Worm (Caenorhabditis elegans) whole organism, young adult: ENCODE measurements around the gene pro-2.

ENCODE experiments used
- B0035.1 ChIP-seq: sonication (generic microtip); optimal IDR thresholded peaks from 2 replicates; lab custom pipeline; 2016; ENCODE audit warnings: missing genetic modification characterization, mild to moderate bottlenecking, missing compliant biosample characterization, missing genotype, missing genetic modification reagents
- C06A6.2 ChIP-seq: fragments of 200-800 bp; sonication (Bioruptor generic); conservative IDR thresholded peaks from 2 replicates; pipeline ENCODE4 v1.3.6; 2022; ENCODE audit warnings: missing genetic modification characterization, missing compliant biosample characterization
- D2030.7 ChIP-seq: fragments of 200-800 bp; sonication (Bioruptor generic); IDR thresholded peaks from 2 replicates; pipeline ENCODE4 v1.3.6; 2022; ENCODE audit warnings: missing genetic modification reagents, missing genetic modification characterization, missing compliant biosample characterization
- F22D6.2 ChIP-seq: sonication (generic microtip); optimal IDR thresholded peaks from 2 replicates; lab custom pipeline; 2016; ENCODE audit warnings: mild to moderate bottlenecking, missing genetic modification characterization, missing compliant biosample characterization
- F37B4.10 ChIP-seq: fragments of 200-800 bp; sonication (Bioruptor generic); IDR thresholded peaks from 2 replicates; pipeline ENCODE4 v1.3.6; 2022; ENCODE audit warnings: missing genetic modification characterization, missing compliant biosample characterization
- F39B2.1 ChIP-seq: fragments of 200-800 bp; sonication (Bioruptor generic); IDR thresholded peaks from 2 replicates; pipeline ENCODE4 v1.3.6; 2022; ENCODE audit warnings: missing genetic modification reagents, missing genetic modification characterization, missing compliant biosample characterization
- F55B11.4 ChIP-seq: sonication (generic microtip); optimal IDR thresholded peaks from 2 replicates; lab custom pipeline; 2016; ENCODE audit warnings: missing compliant biosample characterization, missing genetic modification characterization, borderline replicate concordance; ENCODE audit not compliant: insufficient read depth
- T07F8.4 ChIP-seq: sonication (generic microtip); optimal IDR thresholded peaks from 2 replicates; lab custom pipeline; 2016; ENCODE audit warnings: mild to moderate bottlenecking, missing genetic modification characterization, moderate library complexity, missing compliant biosample characterization
- Y53F4B.3 ChIP-seq: fragments of 200-800 bp; sonication (Bioruptor generic); IDR thresholded peaks from 2 replicates; pipeline ENCODE4 v1.3.6; 2022; ENCODE audit warnings: missing genetic modification reagents, missing genetic modification characterization, missing compliant biosample characterization
- Y56A3A.18 ChIP-seq: fragments of 200-800 bp; sonication (Bioruptor generic); IDR thresholded peaks from 2 replicates; pipeline ENCODE4 v1.3.6; 2022; ENCODE audit warnings: missing genetic modification reagents, missing genetic modification characterization, missing compliant biosample characterization
- Y95B8A.8 ChIP-seq: fragments of 200-800 bp; sonication (Bioruptor generic); IDR thresholded peaks from 2 replicates; pipeline ENCODE4 v1.3.6; 2022; ENCODE audit warnings: missing genetic modification reagents, missing genetic modification characterization, missing compliant biosample characterization
- akir-1 ChIP-seq: fragments of 200-800 bp; sonication (Bioruptor generic); optimal IDR thresholded peaks from 2 replicates; lab custom pipeline; 2018; ENCODE audit warnings: mild to moderate bottlenecking, missing genetic modification characterization, moderate library complexity, missing compliant biosample characterization
- aptf-2 ChIP-seq: fragments of 200-800 bp; sonication (Bioruptor generic); conservative IDR thresholded peaks from 2 replicates; pipeline ENCODE4 v1.3.6; 2022; ENCODE audit warnings: missing genetic modification reagents, missing genetic modification characterization, missing compliant biosample characterization
- attf-5 ChIP-seq: fragments of 200-800 bp; sonication (Bioruptor generic); optimal IDR thresholded peaks from 2 replicates; lab custom pipeline; 2018; ENCODE audit warnings: mild to moderate bottlenecking, missing genetic modification characterization, missing compliant biosample characterization
- cebp-1 ChIP-seq, 2 experiments: fragments of 200-800 bp in 1 of 2; sonication (Bioruptor generic) in 1 of 2; sonication (generic microtip) in 1 of 2; IDR thresholded peaks in 1 of 2; optimal IDR thresholded peaks in 1 of 2; 2 replicates each; pipeline versions ENCODE4 v1.3.6 to Lab custom; 2017 to 2022; ENCODE audit warnings: missing compliant biosample characterization in 2 of 2, missing genetic modification characterization in 2 of 2, mild to moderate bottlenecking in 1 of 2, missing genetic modification reagents in 1 of 2, moderate library complexity in 1 of 2
- ceh-40 ChIP-seq: fragments of 200-800 bp; sonication (Bioruptor generic); IDR thresholded peaks from 2 replicates; pipeline ENCODE4 v1.3.6; 2022; ENCODE audit warnings: missing genetic modification characterization, missing compliant biosample characterization
- ceh-58 ChIP-seq: fragments of 200-800 bp; sonication (Bioruptor generic); IDR thresholded peaks from 2 replicates; pipeline ENCODE4 v1.3.6; 2022; ENCODE audit warnings: missing genetic modification characterization, missing compliant biosample characterization
- die-1 ChIP-seq: sonication (generic microtip); optimal IDR thresholded peaks from 2 replicates; lab custom pipeline; 2016; ENCODE audit warnings: missing genotype, mild to moderate bottlenecking, missing genetic modification characterization, missing compliant biosample characterization
- efl-1 ChIP-seq: fragments of 150-350 bp; optimal IDR thresholded peaks from 2 replicates; lab custom pipeline; 2014; ENCODE audit warnings: missing biosample characterization, missing genetic modification reagents, missing genetic modification characterization
- egrh-3 ChIP-seq: fragments of 200-800 bp; sonication (Bioruptor generic); IDR thresholded peaks from 2 replicates; pipeline ENCODE4 v1.3.6; 2022; ENCODE audit warnings: missing genetic modification reagents, missing genetic modification characterization, missing compliant biosample characterization
- hmg-1.2 ChIP-seq: fragments of 200-800 bp; sonication (Bioruptor generic); IDR thresholded peaks from 2 replicates; pipeline ENCODE4 v1.3.6; 2022; ENCODE audit warnings: missing genetic modification reagents, missing genetic modification characterization, missing compliant biosample characterization
- lin-26 ChIP-seq: fragments of 200-800 bp; sonication (Bioruptor generic); IDR thresholded peaks from 2 replicates; pipeline ENCODE4 v1.3.6; 2022; ENCODE audit warnings: missing genetic modification reagents, missing genetic modification characterization, missing compliant biosample characterization
- lin-35 ChIP-seq, 3 experiments: fragments of 150-350 bp in 2 of 3; sonication (generic microtip) in 1 of 3; optimal IDR thresholded peaks; 2 replicates each; lab custom pipeline; 2014 to 2018; ENCODE audit warnings: missing biosample characterization in 3 of 3, missing genetic modification characterization in 3 of 3, missing genetic modification reagents in 3 of 3
- lin-54 ChIP-seq: fragments of 200-800 bp; sonication (Bioruptor generic); optimal IDR thresholded peaks from 2 replicates; lab custom pipeline; 2018; ENCODE audit warnings: mild to moderate bottlenecking, missing genetic modification characterization, missing compliant biosample characterization
- madf-10 ChIP-seq: sonication (generic microtip); optimal IDR thresholded peaks from 2 replicates; lab custom pipeline; 2016; ENCODE audit warnings: mild to moderate bottlenecking, missing genetic modification characterization, missing compliant biosample characterization
- madf-3 ChIP-seq: fragments of 200-800 bp; sonication (Bioruptor generic); IDR thresholded peaks from 2 replicates; pipeline ENCODE4 v1.3.6; 2022; ENCODE audit warnings: missing genetic modification reagents, missing genetic modification characterization, missing compliant biosample characterization
- madf-8 ChIP-seq: fragments of 200-800 bp; sonication (Bioruptor generic); conservative IDR thresholded peaks from 2 replicates; pipeline ENCODE4 v1.3.6; 2022; ENCODE audit warnings: missing genetic modification reagents, missing genetic modification characterization, missing compliant biosample characterization
- mes-4 ChIP-seq: sonication (generic microtip); optimal IDR thresholded peaks from 2 replicates; lab custom pipeline; 2016; ENCODE audit warnings: missing genotype, missing genetic modification characterization, missing compliant biosample characterization
- nhr-120 ChIP-seq: fragments of 200-800 bp; sonication (Bioruptor generic); IDR thresholded peaks from 2 replicates; pipeline ENCODE4 v1.3.6; 2022; ENCODE audit warnings: missing genetic modification characterization, missing compliant biosample characterization
- pbrm-1 ChIP-seq: fragments of 200-800 bp; sonication (Bioruptor generic); IDR thresholded peaks from 2 replicates; pipeline ENCODE4 v1.3.6; 2022; ENCODE audit warnings: missing genetic modification reagents, missing genetic modification characterization, missing compliant biosample characterization
- pha-4 ChIP-seq: fragments of 150-350 bp; sonication (generic microtip); optimal IDR thresholded peaks from 2 replicates; lab custom pipeline; 2014; ENCODE audit warnings: missing biosample characterization, missing genetic modification reagents, missing genetic modification characterization
- rec-8 ChIP-seq, 2 experiments: sonication (generic microtip); optimal IDR thresholded peaks; 2 replicates each; lab custom pipeline; 2016; ENCODE audit warnings: mild to moderate bottlenecking in 2 of 2, missing genetic modification characterization in 2 of 2, missing genetic modification reagents in 2 of 2, missing genotype in 2 of 2, missing biosample characterization in 1 of 2, missing compliant biosample characterization in 1 of 2, moderate library complexity in 1 of 2
- snpc-1.1 ChIP-seq: sonication (generic microtip); optimal IDR thresholded peaks from 2 replicates; lab custom pipeline; 2017; ENCODE audit warnings: missing genetic modification characterization, mild to moderate bottlenecking, missing compliant biosample characterization, antibody characterized with exemption, moderate library complexity, missing genotype, missing genetic modification reagents; ENCODE audit not compliant: insufficient read depth
- snpc-3.4 ChIP-seq: sonication (generic microtip); optimal IDR thresholded peaks from 2 replicates; lab custom pipeline; 2017; ENCODE audit warnings: missing genetic modification characterization, mild to moderate bottlenecking, missing compliant biosample characterization, antibody characterized with exemption, moderate library complexity, missing genotype, missing genetic modification reagents
- somi-1 ChIP-seq: fragments of 200-800 bp; sonication (Bioruptor generic); optimal IDR thresholded peaks from 2 replicates; lab custom pipeline; 2018; ENCODE audit warnings: mild to moderate bottlenecking, missing genetic modification characterization, missing compliant biosample characterization
- sptf-2 ChIP-seq: fragments of 200-800 bp; sonication (Bioruptor generic); optimal IDR thresholded peaks from 2 replicates; lab custom pipeline; 2018; ENCODE audit warnings: mild to moderate bottlenecking, missing genetic modification characterization, missing compliant biosample characterization
- tbp1 ChIP-seq: fragments of 200-800 bp; sonication (Bioruptor generic); optimal IDR thresholded peaks from 2 replicates; lab custom pipeline; 2018; ENCODE audit warnings: mild to moderate bottlenecking, missing genetic modification characterization, missing compliant biosample characterization
- zfh-2 ChIP-seq: fragments of 200-800 bp; sonication (Bioruptor generic); conservative IDR thresholded peaks from 2 replicates; pipeline ENCODE4 v1.3.6; 2022; ENCODE audit warnings: missing genetic modification reagents, missing genetic modification characterization, missing compliant biosample characterization
- ztf-18 ChIP-seq: sonication (generic microtip); optimal IDR thresholded peaks from 2 replicates; lab custom pipeline; 2016; ENCODE audit warnings: missing genotype, mild to moderate bottlenecking, missing genetic modification characterization, missing compliant biosample characterization
- ztf-22 ChIP-seq: fragments of 200-800 bp; sonication (Bioruptor generic); optimal IDR thresholded peaks from 2 replicates; lab custom pipeline; 2018; ENCODE audit warnings: mild to moderate bottlenecking, missing genetic modification characterization, moderate library complexity, missing compliant biosample characterization
- ztf-25 ChIP-seq: fragments of 200-800 bp; sonication (Bioruptor generic); IDR thresholded peaks from 2 replicates; pipeline ENCODE4 v1.3.6; 2022; ENCODE audit warnings: missing genetic modification reagents, missing genetic modification characterization, missing compliant biosample characterization
- ztf-26 ChIP-seq: sonication (generic microtip); optimal IDR thresholded peaks from 2 replicates; lab custom pipeline; 2017; ENCODE audit warnings: missing genetic modification characterization, missing compliant biosample characterization
- ztf-3 ChIP-seq: fragments of 200-800 bp; sonication (Bioruptor generic); optimal IDR thresholded peaks from 2 replicates; lab custom pipeline; 2018; ENCODE audit warnings: mild to moderate bottlenecking, missing genetic modification characterization, missing compliant biosample characterization

pro-2 gene

ce11 chrII:10390854-10391253 is 45.9 kb upstream of the pro-2 start, which contains the start of the genes T09F3.2 and T09F3.7:
Gene T09F3.2 (plus strand): TSS chrII:10391154.
Gene T09F3.7 (plus strand): TSS chrII:10391168.
- TF ChIP-seq F22D6.2 (no peak), akir-1 (GFP tag; lab: Kevin White, UChicago) (no peak), lin-26 (GFP tag; lab: Robert Waterston, UW) (no peak), F39B2.1 (GFP tag; lab: Robert Waterston, UW) (no peak), cebp-1 (GFP tag; IDR thresholded peaks at IDR 0.05; lab: Robert Waterston, UW) (no peak), cebp-1 (tag; optimal IDR thresholded peaks at IDR 0.05; lab: Kevin White, UChicago) (no peak), egrh-3 (GFP tag; lab: Robert Waterston, UW) (no peak), Y56A3A.18 (GFP tag; lab: Robert Waterston, UW) (no peak), aptf-2 (GFP tag; lab: Robert Waterston, UW) (no peak), snpc-3.4 (tag; lab: Kevin White, UChicago) (no peak), madf-8 (GFP tag; lab: Robert Waterston, UW) (no peak), F37B4.10 (GFP tag; lab: Robert Waterston, UW) (no peak), ztf-22 (GFP tag; lab: Kevin White, UChicago) (no peak), lin-54 (GFP tag; lab: Kevin White, UChicago) (no peak), tbp1 (GFP tag; lab: Kevin White, UChicago) (no peak), die-1 (no peak), F55B11.4 (tag; lab: Kevin White, UChicago) (no peak), snpc-1.1 (tag; lab: Kevin White, UChicago) (no peak), sptf-2 (GFP tag; lab: Kevin White, UChicago) (no peak)

DNA sequence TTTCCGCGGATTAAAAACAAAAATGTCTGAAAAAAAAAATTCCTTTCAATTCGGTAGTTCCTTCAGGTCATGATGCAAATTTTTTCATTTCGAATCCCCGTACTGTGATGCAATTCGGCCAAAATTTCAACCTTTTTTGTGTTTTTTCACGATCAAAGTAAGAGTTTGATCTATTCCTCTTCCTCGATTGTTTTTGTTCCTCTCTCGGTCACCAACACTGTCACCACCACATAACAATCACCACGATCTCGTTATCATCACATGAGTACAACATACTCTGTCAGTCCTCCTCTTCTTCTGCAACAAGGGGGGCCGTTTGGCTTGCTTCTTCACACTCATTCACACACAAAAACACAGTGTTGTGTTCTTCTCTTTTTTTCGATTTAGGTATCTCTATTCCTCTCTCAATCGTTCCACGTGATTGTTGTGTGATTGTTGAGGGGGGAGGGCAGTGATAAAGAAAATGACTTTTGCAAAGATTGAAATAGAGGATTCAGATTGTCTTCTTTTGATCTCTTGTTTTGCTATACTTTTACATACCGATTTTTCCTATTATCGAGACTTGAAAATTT is 45.4 kb upstream of the pro-2 start:
- TF ChIP-seq attf-5 (GFP tag; lab: Kevin White, UChicago): peak; percentile 7
- no peak for TF ChIP-seq mes-4 (tag; lab: Kevin White, UChicago)
- TF ChIP-seq tbp1 (GFP tag; lab: Kevin White, UChicago): peak; percentile 19
- TF ChIP-seq T07F8.4 (tag; lab: Kevin White, UChicago): no peak
- peak; percentile 66 for TF ChIP-seq somi-1 (GFP tag; lab: Kevin White, UChicago)
- TF ChIP-seq B0035.1 (tag; lab: Kevin White, UChicago): no peak
- TF ChIP-seq ceh-58 (GFP tag; lab: Robert Waterston, UW): no peak
- no peak for TF ChIP-seq pha-4 (tag; lab: Kevin White, UChicago)
- TF ChIP-seq egrh-3 (GFP tag; lab: Robert Waterston, UW): 0 out of 2 replicates have a peak, but pooled peaks have one; percentile 5
- peak in 1 of 3 experiments; percentile 65 for TF ChIP-seq lin-35 (GFP tag; optimal IDR thresholded peaks at IDR 0.05; lab: Kevin White, UChicago)
- no peak for TF ChIP-seq Y53F4B.3 (GFP tag; lab: Robert Waterston, UW)
- no peak for TF ChIP-seq akir-1 (GFP tag; lab: Kevin White, UChicago)
- TF ChIP-seq C06A6.2 (GFP tag; lab: Robert Waterston, UW): peak; percentile 44; the same call in 1 of the 2 replicates
- TF ChIP-seq cebp-1 (GFP tag; IDR thresholded peaks at IDR 0.05; lab: Robert Waterston, UW): no peak
- TF ChIP-seq cebp-1 (tag; optimal IDR thresholded peaks at IDR 0.05; lab: Kevin White, UChicago): peak; percentile 13
- TF ChIP-seq rec-8 (tag; optimal IDR thresholded peaks at IDR 0.05; lab: Kevin White, UChicago): no peak
- TF ChIP-seq ztf-3 (GFP tag; lab: Kevin White, UChicago): no peak
- no peak for TF ChIP-seq nhr-120
- TF ChIP-seq D2030.7 (GFP tag; lab: Robert Waterston, UW): no peak

DNA sequence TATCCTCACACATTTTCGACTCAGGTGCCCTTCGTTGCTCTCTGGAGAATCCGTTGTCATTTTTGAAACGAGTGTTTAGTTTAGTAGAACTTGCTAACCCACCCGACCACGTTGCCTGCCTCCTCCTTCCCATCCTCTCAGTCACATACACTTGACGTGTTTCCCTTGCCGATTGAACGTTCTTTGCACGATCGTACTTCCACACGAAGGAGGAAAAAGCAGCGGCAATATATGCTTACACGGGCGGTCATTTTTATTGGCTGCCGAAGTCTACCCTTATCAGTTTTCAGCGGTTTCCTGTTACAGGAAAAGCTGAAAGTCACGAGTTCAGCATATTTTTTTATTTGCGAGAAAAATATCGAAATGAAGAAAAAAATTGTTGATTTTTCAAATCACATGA is 44.9 kb upstream of the pro-2 start:
- peak in 1 of 3 experiments; percentile 22 for TF ChIP-seq lin-35 (GFP tag; optimal IDR thresholded peaks at IDR 0.05; lab: Kevin White, UChicago)
- peak; percentile 41 for TF ChIP-seq madf-10
- TF ChIP-seq zfh-2 (GFP tag; lab: Robert Waterston, UW): 0 out of 2 replicates have a peak, but pooled peaks have one; percentile 22
- no peak for TF ChIP-seq hmg-1.2 (GFP tag; lab: Robert Waterston, UW)
- no peak for TF ChIP-seq ztf-25 (GFP tag; lab: Robert Waterston, UW)
- no peak for TF ChIP-seq Y95B8A.8 (GFP tag; lab: Robert Waterston, UW)
- no peak for TF ChIP-seq D2030.7 (GFP tag; lab: Robert Waterston, UW)
- no peak for TF ChIP-seq efl-1 (GFP tag; lab: Kevin White, UChicago)
- peak; percentile 32 for TF ChIP-seq lin-54 (GFP tag; lab: Kevin White, UChicago)
- TF ChIP-seq ceh-40 (GFP tag; lab: Robert Waterston, UW): no peak
- no peak for TF ChIP-seq ztf-26 (tag; lab: Kevin White, UChicago)
- no peak for TF ChIP-seq madf-3
- TF ChIP-seq ztf-18 (tag; lab: Kevin White, UChicago): no peak
- TF ChIP-seq pbrm-1 (GFP tag; lab: Robert Waterston, UW): 0 out of 2 replicates have a peak, but pooled peaks have one; percentile 13
